Fruit fly (Drosophila melanogaster) Kc167 (cell line): ENCODE data around the gene Sp7.

Experiments used
- Myc ChIP-seq: fragments of >200 bp; optimal IDR thresholded peaks from 2 replicates; lab custom pipeline; 2017; ENCODE audit warnings: missing external identifiers
- Sin3A ChIP-seq: fragments of >200 bp; optimal IDR thresholded peaks from 2 replicates; lab custom pipeline; 2018; ENCODE audit warnings: missing external identifiers
- h ChIP-seq: fragments of >200 bp; optimal IDR thresholded peaks from 3 replicates; lab custom pipeline; 2018; ENCODE audit warnings: missing external identifiers
- insv ChIP-seq: fragments of >200 bp; optimal IDR thresholded peaks from 3 replicates; lab custom pipeline; 2018; ENCODE audit warnings: missing external identifiers
- psq ChIP-seq: fragments of >200 bp; optimal IDR thresholded peaks from 2 replicates; lab custom pipeline; 2017; ENCODE audit warnings: missing external identifiers
- ttk ChIP-seq: sonication (Bioruptor generic); optimal IDR thresholded peaks from 2 replicates; lab custom pipeline; 2017; ENCODE audit warnings: missing external identifiers

dm6 chr3R:7787899-7788298, 28.3 kb downstream of the Sp7 start, which contains the start of gene CG18748:
- TF ChIP-seq insv (lab: Kevin White, UChicago) (no peak), h (no peak), ttk (no peak), Myc (lab: Kevin White, UChicago) (no peak), psq (lab: Kevin White, UChicago) (no peak), Sin3A (lab: Kevin White, UChicago) (no peak)
